Fruit fly (Drosophila melanogaster) Kc167 (cell line): Measurements from ENCODE around the gene senju.

ENCODE experiments used
- Myc ChIP-seq: fragments of >200 bp; optimal IDR thresholded peaks from 2 replicates; lab custom pipeline; 2017; ENCODE audit warnings: missing external identifiers
- Sin3A ChIP-seq: fragments of >200 bp; optimal IDR thresholded peaks from 2 replicates; lab custom pipeline; 2018; ENCODE audit warnings: missing external identifiers
- h ChIP-seq: fragments of >200 bp; optimal IDR thresholded peaks from 3 replicates; lab custom pipeline; 2018; ENCODE audit warnings: missing external identifiers
- insv ChIP-seq: fragments of >200 bp; optimal IDR thresholded peaks from 3 replicates; lab custom pipeline; 2018; ENCODE audit warnings: missing external identifiers
- psq ChIP-seq: fragments of >200 bp; optimal IDR thresholded peaks from 2 replicates; lab custom pipeline; 2017; ENCODE audit warnings: missing external identifiers
- ttk ChIP-seq: sonication (Bioruptor generic); optimal IDR thresholded peaks from 2 replicates; lab custom pipeline; 2017; ENCODE audit warnings: missing external identifiers

DNA sequence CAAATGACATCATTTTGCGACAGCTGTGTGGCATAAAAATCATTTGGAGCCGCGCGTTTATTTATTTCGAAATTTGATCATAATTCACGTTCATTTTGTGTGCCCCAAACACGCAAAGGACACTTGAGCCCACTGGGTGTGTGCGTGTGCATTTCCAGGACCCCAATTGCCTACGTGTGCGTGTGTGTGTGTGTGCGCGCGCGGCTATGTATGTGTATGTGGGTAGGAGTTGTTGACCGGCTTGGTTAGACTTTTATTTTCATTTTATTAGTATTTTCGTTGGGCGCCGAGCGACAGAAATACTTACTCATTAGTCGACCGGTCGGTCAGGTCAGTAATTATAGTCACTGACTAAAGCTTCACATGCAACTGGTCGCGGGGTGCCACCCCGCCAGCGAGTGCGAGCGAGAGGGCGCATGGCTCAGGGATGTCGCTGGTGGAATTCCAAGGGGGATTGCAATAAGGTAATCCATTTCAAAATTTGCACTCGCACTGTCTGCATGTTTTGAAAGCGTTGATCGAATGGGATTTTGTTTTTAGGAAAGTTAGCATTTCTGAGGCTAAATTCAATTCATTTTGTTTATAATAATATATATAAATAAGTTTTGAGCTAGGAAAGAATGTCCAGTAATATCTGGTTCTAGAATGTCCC is 9.0 kb upstream of the senju start:
- no peak for TF ChIP-seq insv (lab: Kevin White, UChicago)
- no peak for TF ChIP-seq Myc
- TF ChIP-seq Sin3A (lab: Kevin White, UChicago), result no peak
- TF ChIP-seq h (lab: Kevin White, UChicago), result no peak
- no peak for TF ChIP-seq psq (lab: Kevin White, UChicago)
- TF ChIP-seq ttk (lab: Kevin White, UChicago), result no peak
